Worm (Caenorhabditis elegans) whole organism, L1 larva: ENCODE measurements around the gene eyg-1.

Experiments used
- C16A3.4 ChIP-seq: fragments of 150-350 bp; optimal IDR thresholded peaks from 2 replicates; lab custom pipeline; 2014; ENCODE audit warnings: missing biosample characterization, missing genetic modification characterization
- alr-1 ChIP-seq: fragments of 200-800 bp; sonication (Bioruptor generic); optimal IDR thresholded peaks from 2 replicates; lab custom pipeline; 2018; ENCODE audit warnings: borderline replicate concordance, mild to moderate bottlenecking, missing genetic modification characterization, missing compliant biosample characterization
- ceh-88 ChIP-seq: fragments of 200-800 bp; sonication (Bioruptor generic); IDR thresholded peaks from 2 replicates; pipeline ENCODE4 v1.3.6; 2022; ENCODE audit warnings: missing genetic modification characterization, missing compliant biosample characterization
- dsc-1 ChIP-seq: sonication (generic microtip); optimal IDR thresholded peaks from 2 replicates; lab custom pipeline; 2016; ENCODE audit warnings: mild to moderate bottlenecking, missing genetic modification characterization, missing compliant biosample characterization
- efl-3 ChIP-seq: fragments of 200-800 bp; sonication (Bioruptor generic); optimal IDR thresholded peaks from 2 replicates; lab custom pipeline; 2018; ENCODE audit warnings: mild to moderate bottlenecking, missing genetic modification characterization, missing compliant biosample characterization
- egl-27 ChIP-seq, 2 experiments: fragments of 150-350 bp in 1 of 2; sonication (generic microtip); optimal IDR thresholded peaks; 3 replicates each; lab custom pipeline; 2017 to 2018; ENCODE audit warnings: missing biosample characterization in 2 of 2, missing genetic modification characterization in 2 of 2, missing genetic modification reagents in 2 of 2
- elt-2 ChIP-seq: sonication (generic microtip); optimal IDR thresholded peaks from 2 replicates; lab custom pipeline; 2016; ENCODE audit warnings: missing genetic modification characterization, mild to moderate bottlenecking, inconsistent platforms, missing compliant biosample characterization, missing genetic modification reagents
- fkh-10 ChIP-seq: sonication (generic microtip); optimal IDR thresholded peaks from 2 replicates; lab custom pipeline; 2017; ENCODE audit warnings: missing biosample characterization, missing genetic modification reagents, missing genetic modification characterization
- fkh-8 ChIP-seq: sonication (generic microtip); optimal IDR thresholded peaks from 2 replicates; lab custom pipeline; 2016; ENCODE audit warnings: mild to moderate bottlenecking, missing genetic modification characterization, missing compliant biosample characterization
- fos-1 ChIP-seq: fragments of 150-350 bp; optimal IDR thresholded peaks from 2 replicates; lab custom pipeline; 2014; ENCODE audit warnings: missing biosample characterization, missing genetic modification characterization
- hpl-2 ChIP-seq: fragments of 150-350 bp; optimal IDR thresholded peaks from 2 replicates; lab custom pipeline; 2014; ENCODE audit warnings: missing biosample characterization, missing genetic modification reagents, missing genetic modification characterization
- isw-1 ChIP-seq: fragments of 200-800 bp; sonication (Bioruptor generic); IDR thresholded peaks from 2 replicates; pipeline ENCODE4 v1.3.6; 2022; ENCODE audit warnings: missing genetic modification characterization, missing compliant biosample characterization
- jun-1 ChIP-seq: fragments of 150-350 bp; optimal IDR thresholded peaks from 2 replicates; lab custom pipeline; 2014; ENCODE audit warnings: missing biosample characterization, missing genetic modification reagents, missing genetic modification characterization
- lin-13 ChIP-seq: fragments of 150-350 bp; optimal IDR thresholded peaks from 2 replicates; lab custom pipeline; 2014; ENCODE audit warnings: missing biosample characterization, missing genetic modification reagents, missing genetic modification characterization
- lin-15B ChIP-seq: fragments of 150-350 bp; sonication (generic microtip); optimal IDR thresholded peaks from 3 replicates; lab custom pipeline; 2014; ENCODE audit warnings: missing biosample characterization, missing genetic modification characterization
- lin-35 ChIP-seq, 2 experiments: fragments of 150-350 bp; optimal IDR thresholded peaks; 2 replicates each; lab custom pipeline; 2014; ENCODE audit warnings: missing biosample characterization in 2 of 2, missing genetic modification characterization in 2 of 2, missing genetic modification reagents in 2 of 2
- lsy-2 ChIP-seq, 2 experiments: fragments of 150-350 bp; optimal IDR thresholded peaks; 2 replicates each; lab custom pipeline; 2014; ENCODE audit warnings: missing biosample characterization in 2 of 2, missing genetic modification characterization in 2 of 2
- mdl-1 ChIP-seq, 2 experiments: fragments of 150-350 bp; optimal IDR thresholded peaks; 2 replicates each; lab custom pipeline; 2014 to 2017; ENCODE audit warnings: missing biosample characterization in 2 of 2, missing genetic modification characterization in 2 of 2, inconsistent platforms in 1 of 2
- mef-2 ChIP-seq: fragments of 150-350 bp; optimal IDR thresholded peaks from 2 replicates; lab custom pipeline; 2014; ENCODE audit warnings: missing biosample characterization, missing genetic modification characterization
- mep-1 ChIP-seq: fragments of 150-350 bp; optimal IDR thresholded peaks from 2 replicates; lab custom pipeline; 2014; ENCODE audit warnings: missing biosample characterization, missing genetic modification characterization
- nhr-19 ChIP-seq: fragments of 200-800 bp; sonication (Bioruptor generic); conservative IDR thresholded peaks from 2 replicates; pipeline ENCODE4 v1.3.6; 2022; ENCODE audit warnings: missing genetic modification characterization, missing compliant biosample characterization
- nhr-47 ChIP-seq: sonication (generic microtip); optimal IDR thresholded peaks from 2 replicates; lab custom pipeline; 2016; ENCODE audit warnings: mild to moderate bottlenecking, missing genetic modification characterization, moderate library complexity, missing compliant biosample characterization
- nhr-71 ChIP-seq: sonication (generic microtip); optimal IDR thresholded peaks from 2 replicates; lab custom pipeline; 2016; ENCODE audit warnings: mild to moderate bottlenecking, missing genetic modification characterization, moderate library complexity, missing compliant biosample characterization
- snpc-4 ChIP-seq: fragments of 150-350 bp; optimal IDR thresholded peaks from 2 replicates; lab custom pipeline; 2014; ENCODE audit warnings: missing biosample characterization, missing genetic modification characterization
- snu-23 ChIP-seq: sonication (generic microtip); optimal IDR thresholded peaks from 2 replicates; lab custom pipeline; 2016; ENCODE audit warnings: missing genetic modification characterization, missing compliant biosample characterization
- sox-4 ChIP-seq: sonication (generic microtip); optimal IDR thresholded peaks from 2 replicates; lab custom pipeline; 2016; ENCODE audit warnings: missing genetic modification characterization, missing compliant biosample characterization
- sptf-1 ChIP-seq: fragments of 150-350 bp; optimal IDR thresholded peaks from 2 replicates; lab custom pipeline; 2014; ENCODE audit warnings: missing biosample characterization, missing genetic modification characterization
- swsn-7 ChIP-seq: sonication (generic microtip); optimal IDR thresholded peaks from 2 replicates; lab custom pipeline; 2016; ENCODE audit warnings: missing genetic modification characterization, missing compliant biosample characterization
- unc-130 ChIP-seq: fragments of 150-350 bp; optimal IDR thresholded peaks from 2 replicates; lab custom pipeline; 2017; ENCODE audit warnings: missing biosample characterization, missing genetic modification characterization, inconsistent platforms
- unc-62 ChIP-seq: fragments of 150-350 bp; optimal IDR thresholded peaks from 2 replicates; lab custom pipeline; 2014; ENCODE audit warnings: missing biosample characterization, missing genetic modification reagents, missing genetic modification characterization
- zag-1 ChIP-seq: fragments of 150-350 bp; optimal IDR thresholded peaks from 2 replicates; lab custom pipeline; 2014; ENCODE audit warnings: missing biosample characterization, missing genetic modification characterization
- zip-4 ChIP-seq: fragments of 200-800 bp; sonication (Bioruptor generic); optimal IDR thresholded peaks from 2 replicates; lab custom pipeline; 2018; ENCODE audit warnings: mild to moderate bottlenecking, missing genetic modification characterization, moderate library complexity, missing compliant biosample characterization

Gene eyg-1

ce11 chrII:9859575-9859974 is 31.8 kb upstream of the eyg-1 start, which contains the start of gene chil-5:
Gene chil-5, minus strand, starts transcription at chrII:9859675.
- TF ChIP-seq alr-1 (tag; lab: Kevin White, UChicago) (no peak), sox-4 (tag; lab: Kevin White, UChicago) (no peak), fkh-10 (GFP tag; lab: Kevin White, UChicago) (no peak), efl-3 (GFP tag; lab: Kevin White, UChicago) (no peak), ceh-88 (no peak), zag-1 (tag; lab: Kevin White, UChicago) (no peak), mdl-1 (tag; optimal IDR thresholded peaks at IDR 0.05; lab: Kevin White, UChicago) (no peak)

- TF ChIP-seq nhr-47 (tag; lab: Kevin White, UChicago) (no peak), lin-13 (no peak), nhr-19 (GFP tag; lab: Robert Waterston, UW) (no peak), zip-4 (GFP tag; lab: Kevin White, UChicago) (no peak), C16A3.4 (tag; lab: Kevin White, UChicago) (no peak)
Observed at ce11 chrII:9857791-9858190, 30.0 kb upstream of the eyg-1 start, which contains the start of gene chil-6. Gene chil-6, minus strand, starts transcription at chrII:9857891.

DNA sequence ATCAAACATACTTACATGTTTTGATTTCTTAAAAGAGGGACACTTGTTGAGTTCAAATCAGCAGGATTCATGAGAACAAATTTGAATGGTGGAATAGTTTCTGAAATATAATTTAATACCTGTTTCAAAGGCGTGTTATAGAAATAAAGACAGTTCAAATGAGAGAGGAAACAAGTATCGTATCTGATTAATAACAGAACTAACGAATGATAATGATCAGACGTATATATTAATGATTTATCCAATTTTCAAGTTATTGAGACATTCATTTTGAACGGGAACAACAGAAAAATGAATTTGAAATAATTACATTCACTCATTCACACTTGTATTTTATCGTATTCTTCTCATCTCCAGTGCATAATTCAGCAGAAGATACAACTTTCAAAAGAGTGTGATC is 27.9 kb upstream of the eyg-1 start, which contains the start of gene chil-4:
TSS of gene chil-4 (minus strand) at position 101 of the 400 bp plus-strand sequence.
- no peak for TF ChIP-seq hpl-2 (GFP tag; lab: Kevin White, UChicago)

DNA sequence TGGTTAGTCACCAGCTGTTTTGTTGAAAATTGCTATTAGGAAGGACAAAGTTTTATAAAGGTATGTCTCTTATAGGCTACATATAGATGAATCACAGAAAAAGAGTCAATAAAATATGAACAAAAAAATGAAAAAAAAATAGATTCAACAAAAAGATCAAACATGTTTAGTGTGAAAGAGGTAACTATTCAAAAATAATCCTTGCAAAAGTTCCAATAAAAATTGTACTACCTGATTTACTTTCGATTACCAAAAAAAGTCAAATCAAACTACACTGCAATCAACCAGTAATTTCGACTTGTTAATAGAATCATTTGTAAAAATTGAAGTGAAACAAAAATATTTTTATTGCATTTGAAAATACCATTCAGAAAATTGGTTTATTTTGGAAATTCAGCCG is 23.2 kb upstream of the eyg-1 start, which contains the start of gene ZK938.10:
TSS of gene ZK938.10 (minus strand) at position 101 of the 400 bp plus-strand sequence.
- TF ChIP-seq isw-1 (GFP tag; lab: Robert Waterston, UW), result no peak
- TF ChIP-seq swsn-7, result no peak
- no peak for TF ChIP-seq snpc-4 (tag; lab: Kevin White, UChicago)
- no peak for TF ChIP-seq mef-2 (tag; lab: Kevin White, UChicago)
- no peak for TF ChIP-seq egl-27 (tag; optimal IDR thresholded peaks at IDR 0.05; lab: Kevin White, UChicago)
- no peak for TF ChIP-seq mep-1 (tag; lab: Kevin White, UChicago)
- TF ChIP-seq unc-62 (GFP tag; lab: Kevin White, UChicago), result no peak
- TF ChIP-seq sptf-1 (tag; lab: Kevin White, UChicago), result no peak

DNA sequence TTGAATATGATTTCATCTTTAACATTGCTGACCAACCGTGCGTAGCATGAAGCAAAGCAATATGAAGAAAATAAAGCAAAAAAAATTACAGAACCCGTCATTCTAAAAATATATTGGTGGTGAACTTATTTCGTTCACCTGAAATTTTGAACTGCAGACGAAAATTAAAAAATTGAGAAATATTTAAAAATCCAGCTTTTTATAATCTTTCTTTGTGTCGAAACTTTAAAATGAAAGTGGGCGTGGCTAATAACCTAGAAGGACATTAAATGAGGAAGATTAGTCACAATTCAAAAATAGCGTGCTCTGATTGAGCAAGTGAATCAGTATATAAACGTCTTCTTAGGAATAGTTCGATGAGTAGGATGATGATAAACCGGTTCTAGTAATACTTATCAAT is 21.7 kb upstream of the eyg-1 start, which contains the start of gene old-2:
TSS of gene old-2 (minus strand) at position 101 of the 400 bp plus-strand sequence.
- TF ChIP-seq snu-23 (GFP tag; lab: Kevin White, UChicago), result no peak
- no peak for TF ChIP-seq efl-3 (GFP tag; lab: Kevin White, UChicago)
- TF ChIP-seq nhr-71, result no peak
- TF ChIP-seq zag-1 (tag; lab: Kevin White, UChicago), result no peak
- TF ChIP-seq unc-62 (GFP tag; lab: Kevin White, UChicago), result no peak
- TF ChIP-seq fkh-8 (tag; lab: Kevin White, UChicago), result no peak
- no peak for TF ChIP-seq lin-13
- no peak for TF ChIP-seq dsc-1 (tag; lab: Kevin White, UChicago)
- no peak for TF ChIP-seq lin-15B (tag; lab: Kevin White, UChicago)
- TF ChIP-seq jun-1 (tag; lab: Kevin White, UChicago), result no peak
- TF ChIP-seq fos-1, result no peak

DNA sequence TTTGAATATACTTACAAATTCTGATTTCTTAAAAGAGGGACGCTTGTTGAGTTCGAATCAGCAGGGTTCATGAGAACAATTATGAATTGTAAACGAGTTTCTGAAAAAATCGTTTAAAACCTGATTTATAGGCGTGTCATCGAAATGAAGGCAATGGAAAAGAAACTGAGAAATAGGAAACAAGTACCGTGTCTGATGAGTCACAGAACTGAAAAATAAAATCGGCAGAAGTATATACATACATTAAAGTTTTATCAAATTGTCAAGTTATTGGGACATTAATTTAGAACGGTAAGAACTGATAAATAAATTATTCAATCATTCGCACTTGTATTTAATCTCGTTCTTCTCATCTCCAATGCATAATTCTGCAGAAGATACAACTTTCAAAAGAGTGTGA is 17.5 kb upstream of the eyg-1 start, which contains the start of gene chil-9:
TSS of gene chil-9 (minus strand) at position 101 of the 400 bp plus-strand sequence.
- TF ChIP-seq unc-130 (tag; lab: Kevin White, UChicago) (no peak), lin-35 (GFP tag; optimal IDR thresholded peaks at IDR 0.05; lab: Kevin White, UChicago) (no peak), elt-2 (tag; lab: Kevin White, UChicago) (no peak), snu-23 (GFP tag; lab: Kevin White, UChicago) (no peak), lsy-2 (tag; optimal IDR thresholded peaks at IDR 0.05; lab: Kevin White, UChicago) (no peak), fkh-10 (GFP tag; lab: Kevin White, UChicago) (no peak)
